Fruit fly (Drosophila melanogaster): ENCODE measurements around the gene CG15525.
A peak's percentile ranks its signal among the peaks of the same experiment; 100 is the strongest.

Gene CG15525

dm6 chr3R:29978595-29978994 is 18.9 kb downstream of the CG15525 start (continued):
- TF ChIP-seq jumu (GFP tag; optimal IDR thresholded peaks at IDR 0.05) (no peak), wdn (GFP tag; IDR thresholded peaks at IDR 0.05) (no peak), CG15269 (tag; optimal IDR thresholded peaks at IDR 0.05) (peak; percentile 36), CG12769 (tag; optimal IDR thresholded peaks at IDR 0.05) (peak; percentile 68), ac (GFP tag; optimal IDR thresholded peaks at IDR 0.05) (no peak), sisA (GFP tag; IDR thresholded peaks at IDR 0.05) (no peak; the same call in 1 of the 2 replicates), CG11696 (GFP tag; IDR thresholded peaks at IDR 0.05) (no peak), BEAF-32 (GFP tag; optimal IDR thresholded peaks at IDR 0.05) (no peak), ro (GFP tag; IDR thresholded peaks at IDR 0.05) (no peak), C15 (GFP tag; IDR thresholded peaks at IDR 0.05) (no peak), Hr3 (GFP tag; optimal IDR thresholded peaks at IDR 0.05) (no peak), az2 (GFP tag; optimal IDR thresholded peaks at IDR 0.05) (no peak), Spps (tag; optimal IDR thresholded peaks at IDR 0.05) (no peak), gcm (GFP tag; optimal IDR thresholded peaks at IDR 0.05) (no peak), HLH3B (GFP tag; IDR thresholded peaks at IDR 0.05) (peak; percentile 50; the same call in 1 of the 2 replicates), CG7839 (tag; optimal IDR thresholded peaks at IDR 0.05) (peak; percentile 31), sr (GFP tag; IDR thresholded peaks at IDR 0.05) (no peak), NfI (GFP tag; optimal IDR thresholded peaks at IDR 0.05) (peak; percentile 18), CG13624 (GFP tag; optimal IDR thresholded peaks at IDR 0.05) (no peak), eve (GFP tag; optimal IDR thresholded peaks at IDR 0.05) (no peak), unc-4 (GFP tag; IDR thresholded peaks at IDR 0.05; ENCODE audit: partially characterized antibody) (no peak), CG15514 (GFP tag; optimal IDR thresholded peaks at IDR 0.05) (peak; percentile 34), Dek (tag; optimal IDR thresholded peaks at IDR 0.05) (no peak), CG11560 (tag; IDR thresholded peaks at IDR 0.05) (no peak), H15 (GFP tag; IDR thresholded peaks at IDR 0.05) (no peak), ato (GFP tag; IDR thresholded peaks at IDR 0.05; ENCODE audit: partially characterized antibody) (no peak), Bteb2 (GFP tag; optimal IDR thresholded peaks at IDR 0.05) (no peak), Elba2 (GFP tag; optimal IDR thresholded peaks at IDR 0.05) (no peak), Med (GFP tag) (peak; percentile 85), CG1832 (GFP tag; optimal IDR thresholded peaks at IDR 0.05) (no peak), BtbVII (GFP tag; optimal IDR thresholded peaks at IDR 0.05) (peak; percentile 11), Side (GFP tag; optimal IDR thresholded peaks at IDR 0.05) (no peak), CG6689 (GFP tag; IDR thresholded peaks at IDR 0.05) (0 out of 2 replicates have a peak, but pooled peaks have one; percentile 13), CG2116 (GFP tag; optimal IDR thresholded peaks at IDR 0.05) (no peak), chm (GFP tag; IDR thresholded peaks at IDR 0.05) (no peak), dmrt99B (tag; optimal IDR thresholded peaks at IDR 0.05) (peak; percentile 52), PHDP (tag; optimal IDR thresholded peaks at IDR 0.05) (peak; percentile 29), row (GFP tag; IDR thresholded peaks at IDR 0.05) (peak; percentile 56; the same call in 2 of the 3 replicates), cwo (GFP tag; optimal IDR thresholded peaks at IDR 0.05) (peak; percentile 20), oc (tag; optimal IDR thresholded peaks at IDR 0.05) (no peak), CG10654 (GFP tag; optimal IDR thresholded peaks at IDR 0.05) (no peak), gsb (GFP tag; IDR thresholded peaks at IDR 0.05) (no peak), Fer3 (tag; optimal IDR thresholded peaks at IDR 0.05) (peak; percentile 42), CG2120 (GFP tag; optimal IDR thresholded peaks at IDR 0.05) (peak; percentile 51), gt (GFP tag; IDR thresholded peaks at IDR 0.05) (no peak), NC2α (GFP tag; optimal IDR thresholded peaks at IDR 0.05) (no peak), Oli (tag; optimal IDR thresholded peaks at IDR 0.05) (peak; percentile 9), twi (tag; optimal IDR thresholded peaks at IDR 0.05) (no peak), slbo (GFP tag; IDR thresholded peaks at IDR 0.05) (peak; percentile 59; the same call in 1 of the 2 replicates), Hsf (GFP tag; optimal IDR thresholded peaks at IDR 0.05) (peak; percentile 4), CG42726 (GFP tag; IDR thresholded peaks at IDR 0.05; ENCODE audit: partially characterized antibody) (no peak)
